Worm (Caenorhabditis elegans) whole organism, L4 larva: ENCODE data around the gene Y54G2A.18.

ENCODE experiments used
- F10B5.3 ChIP-seq: sonication (generic microtip); optimal IDR thresholded peaks from 2 replicates; lab custom pipeline; 2016; ENCODE audit warnings: mild to moderate bottlenecking, missing genetic modification characterization, missing compliant biosample characterization
- F37D6.2 ChIP-seq: sonication (generic microtip); optimal IDR thresholded peaks from 2 replicates; lab custom pipeline; 2016; ENCODE audit warnings: mild to moderate bottlenecking, missing genetic modification characterization, missing compliant biosample characterization
- F49E8.2 ChIP-seq: sonication (generic microtip); optimal IDR thresholded peaks from 2 replicates; lab custom pipeline; 2016; ENCODE audit warnings: missing compliant biosample characterization, mild to moderate bottlenecking, missing genetic modification characterization, borderline replicate concordance
- R02D3.7 ChIP-seq: fragments of 150-350 bp; sonication (generic microtip); optimal IDR thresholded peaks from 3 replicates; lab custom pipeline; 2014; ENCODE audit warnings: missing biosample characterization, missing genetic modification characterization
- T26A8.4 ChIP-seq: fragments of 200-800 bp; sonication (Bioruptor generic); IDR thresholded peaks from 2 replicates; pipeline ENCODE4 v1.3.6; 2022; ENCODE audit warnings: missing genetic modification characterization, missing compliant biosample characterization
- Y105C5A.15 ChIP-seq: fragments of 200-800 bp; sonication (Bioruptor generic); IDR thresholded peaks from 2 replicates; pipeline ENCODE4 v1.3.6; 2022; ENCODE audit warnings: missing genetic modification characterization, missing compliant biosample characterization
- Y48G9A.11 ChIP-seq: fragments of 200-800 bp; sonication (Bioruptor generic); IDR thresholded peaks from 2 replicates; pipeline ENCODE4 v1.3.6; 2022; ENCODE audit warnings: missing genetic modification reagents, missing genetic modification characterization, missing compliant biosample characterization
- Y5F2A.4 ChIP-seq: fragments of 200-800 bp; sonication (Bioruptor generic); optimal IDR thresholded peaks from 2 replicates; lab custom pipeline; 2018; ENCODE audit warnings: mild to moderate bottlenecking, missing genetic modification characterization, missing compliant biosample characterization
- ZK337.2 ChIP-seq: fragments of 200-800 bp; sonication (Bioruptor generic); IDR thresholded peaks from 2 replicates; pipeline ENCODE4 v1.3.6; 2022; ENCODE audit warnings: missing genetic modification reagents, missing genetic modification characterization, missing compliant biosample characterization
- ZK546.5 ChIP-seq, 2 experiments: sonication (generic microtip); optimal IDR thresholded peaks; 2 replicates each; lab custom pipeline; 2017; ENCODE audit warnings: missing biosample characterization in 2 of 2, missing genetic modification characterization in 2 of 2
- aha-1 ChIP-seq: fragments of 150-350 bp; peaks from one replicate; lab custom pipeline; 2014; ENCODE audit warnings: missing biosample characterization, missing genetic modification characterization
- ama-1 ChIP-seq: fragments of 150-350 bp; optimal IDR thresholded peaks from 2 replicates; lab custom pipeline; 2014; ENCODE audit warnings: inconsistent platforms, mixed read lengths
- ceh-28 ChIP-seq: fragments of 150-350 bp; optimal IDR thresholded peaks from 2 replicates; lab custom pipeline; 2014; ENCODE audit warnings: missing biosample characterization, missing genetic modification reagents, missing genetic modification characterization
- ceh-62 ChIP-seq: sonication (generic microtip); optimal IDR thresholded peaks from 2 replicates; lab custom pipeline; 2017; ENCODE audit warnings: missing biosample characterization, missing genetic modification characterization
- ceh-82 ChIP-seq: sonication (generic microtip); optimal IDR thresholded peaks from 2 replicates; lab custom pipeline; 2017; ENCODE audit warnings: missing biosample characterization, missing genetic modification characterization
- daf-12 ChIP-seq: fragments of 150-350 bp; optimal IDR thresholded peaks from 2 replicates; lab custom pipeline; 2014; ENCODE audit warnings: missing biosample characterization, missing genetic modification reagents, missing genetic modification characterization
- daf-16 ChIP-seq, 3 experiments: sonication (generic microtip); optimal IDR thresholded peaks; 2 replicates each; lab custom pipeline; 2016 to 2017; ENCODE audit warnings: missing genetic modification characterization in 3 of 3, missing genetic modification reagents in 3 of 3, mild to moderate bottlenecking in 2 of 3, missing compliant biosample characterization in 2 of 3, missing biosample characterization in 1 of 3, moderate library complexity in 1 of 3
- dmd-9 ChIP-seq: fragments of 200-800 bp; sonication (Bioruptor generic); IDR thresholded peaks from 2 replicates; pipeline ENCODE4 v1.3.6; 2022; ENCODE audit warnings: missing genetic modification reagents, missing genetic modification characterization, missing compliant biosample characterization
- duxl-1 ChIP-seq: sonication (generic microtip); optimal IDR thresholded peaks from 2 replicates; lab custom pipeline; 2016; ENCODE audit warnings: mild to moderate bottlenecking, missing genetic modification characterization, moderate library complexity, missing compliant biosample characterization; ENCODE audit not compliant: poor library complexity
- dve-1 ChIP-seq: sonication (generic microtip); optimal IDR thresholded peaks from 2 replicates; lab custom pipeline; 2017; ENCODE audit warnings: antibody characterized with exemption, mild to moderate bottlenecking, missing genetic modification characterization, missing compliant biosample characterization; ENCODE audit not compliant: insufficient read depth
- egl-27 ChIP-seq: sonication (generic microtip); optimal IDR thresholded peaks from 3 replicates; lab custom pipeline; 2017; ENCODE audit warnings: missing biosample characterization, missing genetic modification reagents, missing genetic modification characterization
- fos-1 ChIP-seq: fragments of 150-350 bp; optimal IDR thresholded peaks from 2 replicates; lab custom pipeline; 2014; ENCODE audit warnings: missing biosample characterization, missing genetic modification characterization
- gei-8 ChIP-seq: fragments of 200-800 bp; sonication (Bioruptor generic); optimal IDR thresholded peaks from 2 replicates; lab custom pipeline; 2018; ENCODE audit warnings: mild to moderate bottlenecking, missing genetic modification characterization, missing compliant biosample characterization
- hif-1 ChIP-seq, 2 experiments: sonication (generic microtip); optimal IDR thresholded peaks; 2 replicates each; lab custom pipeline; 2016 to 2017; ENCODE audit warnings: missing compliant biosample characterization in 2 of 2, missing genetic modification characterization in 2 of 2, missing genetic modification reagents in 2 of 2, missing genotype in 2 of 2, mild to moderate bottlenecking in 1 of 2
- hlh-11 ChIP-seq: fragments of 200-800 bp; sonication (Bioruptor generic); optimal IDR thresholded peaks from 2 replicates; lab custom pipeline; 2018; ENCODE audit warnings: mild to moderate bottlenecking, missing genetic modification characterization, missing compliant biosample characterization
- lin-1 ChIP-seq: fragments of 200-800 bp; sonication (Bioruptor generic); IDR thresholded peaks from 2 replicates; pipeline ENCODE4 v1.3.6; 2022; ENCODE audit warnings: missing genetic modification reagents, missing genetic modification characterization, missing compliant biosample characterization
- lin-13 ChIP-seq: fragments of 150-350 bp; optimal IDR thresholded peaks from 2 replicates; lab custom pipeline; 2014; ENCODE audit warnings: missing biosample characterization, missing genetic modification reagents, missing genetic modification characterization
- lin-39 ChIP-seq: fragments of 150-350 bp; optimal IDR thresholded peaks from 2 replicates; lab custom pipeline; 2014; ENCODE audit warnings: missing biosample characterization, missing genetic modification reagents, missing genetic modification characterization
- mdt-29 ChIP-seq: fragments of 200-800 bp; sonication (Bioruptor generic); IDR thresholded peaks from 2 replicates; pipeline ENCODE4 v1.3.6; 2022; ENCODE audit warnings: missing genetic modification reagents, missing genetic modification characterization, missing compliant biosample characterization
- mep-1 ChIP-seq: fragments of 150-350 bp; sonication (generic microtip); optimal IDR thresholded peaks from 3 replicates; lab custom pipeline; 2014; ENCODE audit warnings: missing biosample characterization, missing genetic modification characterization
- mes-2 ChIP-seq: sonication (generic microtip); optimal IDR thresholded peaks from 2 replicates; lab custom pipeline; 2016; ENCODE audit warnings: missing genotype, mild to moderate bottlenecking, missing genetic modification characterization, missing compliant biosample characterization; ENCODE audit not compliant: poor library complexity, severe bottlenecking
- mxl-3 ChIP-seq: fragments of 200-800 bp; sonication (Bioruptor generic); optimal IDR thresholded peaks from 2 replicates; lab custom pipeline; 2018; ENCODE audit warnings: mild to moderate bottlenecking, missing genetic modification characterization, missing compliant biosample characterization
- nhr-10 ChIP-seq: fragments of 150-350 bp; optimal IDR thresholded peaks from 2 replicates; lab custom pipeline; 2014; ENCODE audit warnings: missing biosample characterization, missing genetic modification characterization
- nhr-11 ChIP-seq: fragments of 150-350 bp; optimal IDR thresholded peaks from 2 replicates; lab custom pipeline; 2014; ENCODE audit warnings: missing biosample characterization, missing genetic modification characterization
- nhr-111 ChIP-seq: fragments of 200-800 bp; sonication (Bioruptor generic); optimal IDR thresholded peaks from 2 replicates; lab custom pipeline; 2018; ENCODE audit warnings: mild to moderate bottlenecking, missing genetic modification characterization, missing compliant biosample characterization
- nhr-237 ChIP-seq: sonication (generic microtip); optimal IDR thresholded peaks from 2 replicates; lab custom pipeline; 2017; ENCODE audit warnings: missing biosample characterization, missing genetic modification characterization
- nhr-25 ChIP-seq: sonication (generic microtip); optimal IDR thresholded peaks from 2 replicates; lab custom pipeline; 2017; ENCODE audit warnings: missing genetic modification characterization, mild to moderate bottlenecking, missing compliant biosample characterization, antibody characterized with exemption, moderate library complexity, borderline replicate concordance; ENCODE audit not compliant: insufficient read depth
- nhr-42 ChIP-seq: fragments of 200-800 bp; sonication (Bioruptor generic); IDR thresholded peaks from 2 replicates; pipeline ENCODE4 v1.3.6; 2022; ENCODE audit warnings: missing genetic modification characterization, missing compliant biosample characterization
- nhr-48 ChIP-seq: sonication (generic microtip); optimal IDR thresholded peaks from 2 replicates; lab custom pipeline; 2016; ENCODE audit warnings: mild to moderate bottlenecking, missing genetic modification characterization, missing compliant biosample characterization
- nhr-6 ChIP-seq: fragments of 150-350 bp; optimal IDR thresholded peaks from 2 replicates; lab custom pipeline; 2014; ENCODE audit warnings: missing biosample characterization, missing genetic modification characterization
- rbr-2 ChIP-seq: sonication (generic microtip); optimal IDR thresholded peaks from 2 replicates; lab custom pipeline; 2016; ENCODE audit warnings: missing genotype, missing genetic modification characterization, missing compliant biosample characterization
- skn-1 ChIP-seq: fragments of 150-350 bp; optimal IDR thresholded peaks from 2 replicates; lab custom pipeline; 2014; ENCODE audit warnings: missing biosample characterization, missing genetic modification characterization
- snpc-1.2 ChIP-seq: fragments of 200-800 bp; sonication (Bioruptor generic); IDR thresholded peaks from 2 replicates; pipeline ENCODE4 v1.3.6; 2022; ENCODE audit warnings: missing genetic modification reagents, missing genetic modification characterization, missing compliant biosample characterization
- snpc-4 ChIP-seq: fragments of 150-350 bp; optimal IDR thresholded peaks from 2 replicates; lab custom pipeline; 2014; ENCODE audit warnings: missing biosample characterization, missing genetic modification characterization
- spr-1 ChIP-seq: sonication (generic microtip); optimal IDR thresholded peaks from 2 replicates; lab custom pipeline; 2016; ENCODE audit warnings: mild to moderate bottlenecking, missing genetic modification characterization, missing compliant biosample characterization
- tag-97 ChIP-seq: fragments of 200-800 bp; sonication (Bioruptor generic); IDR thresholded peaks from 2 replicates; pipeline ENCODE4 v1.3.6; 2022; ENCODE audit warnings: missing genetic modification characterization, missing compliant biosample characterization
- unc-130 ChIP-seq: sonication (generic microtip); optimal IDR thresholded peaks from 2 replicates; lab custom pipeline; 2016; ENCODE audit warnings: missing genetic modification reagents, missing genetic modification characterization, missing compliant biosample characterization
- unc-39 ChIP-seq: sonication (generic microtip); optimal IDR thresholded peaks from 2 replicates; lab custom pipeline; 2017; ENCODE audit warnings: missing biosample characterization, missing genetic modification characterization
- unc-62 ChIP-seq, 3 experiments: fragments of 150-350 bp in 1 of 3; sonication (generic microtip); optimal IDR thresholded peaks in 2 of 3; peaks in 1 of 3; 1 replicate in 1 of 3; 2 replicates in 2 of 3; lab custom pipeline; 2014 to 2017; ENCODE audit warnings: missing biosample characterization in 3 of 3, missing genetic modification characterization in 3 of 3, missing genetic modification reagents in 3 of 3, missing genotype in 1 of 3
- zip-11 ChIP-seq: fragments of 200-800 bp; sonication (Bioruptor generic); IDR thresholded peaks from 2 replicates; pipeline ENCODE4 v1.3.6; 2022; ENCODE audit warnings: missing genetic modification characterization, missing compliant biosample characterization
- ztf-7 ChIP-seq: fragments of 150-350 bp; optimal IDR thresholded peaks from 2 replicates; lab custom pipeline; 2014; ENCODE audit warnings: missing biosample characterization, missing genetic modification characterization

The Y54G2A.18 gene

ce11 chrIV:2928409-2928808, 36.1 kb upstream of the Y54G2A.18 start, which contains the start of gene manf-1 (continued):
- TF ChIP-seq ZK337.2 (GFP tag; lab: Robert Waterston, UW), result no peak
- no peak for TF ChIP-seq unc-130
- no peak for TF ChIP-seq Y48G9A.11 (GFP tag; lab: Robert Waterston, UW)
- TF ChIP-seq zip-11 (GFP tag; lab: Robert Waterston, UW), result no peak
- TF ChIP-seq ceh-62 (tag; lab: Kevin White, UChicago), result no peak
- peak; percentile 77 for TF ChIP-seq dve-1
- TF ChIP-seq mes-2 (tag; lab: Kevin White, UChicago), result peak; percentile 84
- peak; percentile 20 for TF ChIP-seq nhr-11
- no peak for TF ChIP-seq dmd-9 (GFP tag; lab: Robert Waterston, UW)
- TF ChIP-seq nhr-237 (tag; lab: Kevin White, UChicago), result no peak
- TF ChIP-seq mxl-3 (GFP tag; lab: Kevin White, UChicago), result no peak
- no peak for TF ChIP-seq nhr-48 (tag; lab: Kevin White, UChicago)
- peak; percentile 66 for TF ChIP-seq mep-1 (tag; lab: Kevin White, UChicago)
- no peak for TF ChIP-seq gei-8 (GFP tag; lab: Kevin White, UChicago)
- TF ChIP-seq ZK546.5 (tag; optimal IDR thresholded peaks at IDR 0.05; lab: Kevin White, UChicago), result no peak
- peak; percentile 96 for TF ChIP-seq aha-1 (tag; lab: Kevin White, UChicago)
- no peak for TF ChIP-seq nhr-25 (tag; lab: Kevin White, UChicago)
- no peak for TF ChIP-seq F49E8.2
- no peak for TF ChIP-seq lin-1 (GFP tag; lab: Robert Waterston, UW)
- no peak for TF ChIP-seq skn-1 (tag; lab: Kevin White, UChicago)
- no peak for TF ChIP-seq nhr-111
- TF ChIP-seq mdt-29 (GFP tag; lab: Robert Waterston, UW), result no peak
- TF ChIP-seq ama-1 (lab: Kevin White, UChicago), result no peak
- peak; percentile 32 for TF ChIP-seq lin-13 (GFP tag; lab: Kevin White, UChicago)
- peak; percentile 54 for TF ChIP-seq rbr-2 (tag; lab: Kevin White, UChicago)
- 0 out of 2 replicates have a peak, but pooled peaks have one; percentile 18 for TF ChIP-seq T26A8.4 (GFP tag; lab: Robert Waterston, UW)
- no peak for TF ChIP-seq duxl-1 (tag; lab: Kevin White, UChicago)
- no peak for TF ChIP-seq ceh-28 (tag; lab: Kevin White, UChicago)
- TF ChIP-seq tag-97 (GFP tag; lab: Robert Waterston, UW), result no peak
- no peak for TF ChIP-seq fos-1 (tag; lab: Kevin White, UChicago)
- TF ChIP-seq hlh-11 (tag; lab: Kevin White, UChicago), result peak; percentile 58
- no peak for TF ChIP-seq snpc-1.2 (GFP tag; lab: Robert Waterston, UW)
- peak; percentile 2 for TF ChIP-seq F37D6.2 (tag; lab: Kevin White, UChicago)
- TF ChIP-seq R02D3.7 (tag; lab: Kevin White, UChicago), result no peak
- TF ChIP-seq F10B5.3 (tag; lab: Kevin White, UChicago), result no peak
- TF ChIP-seq spr-1 (tag; lab: Kevin White, UChicago), result peak; percentile 3
- no peak for TF ChIP-seq Y5F2A.4 (GFP tag; lab: Kevin White, UChicago)
- TF ChIP-seq lin-39 (tag; lab: Kevin White, UChicago), result no peak
- no peak for TF ChIP-seq unc-39
- TF ChIP-seq ztf-7, result peak; percentile 56
- no peak for TF ChIP-seq ceh-82 (tag; lab: Kevin White, UChicago)
- peak in 1 of 2 experiments; percentile 47 for TF ChIP-seq hif-1 (tag; optimal IDR thresholded peaks at IDR 0.05; lab: Kevin White, UChicago)
- no peak for TF ChIP-seq nhr-10 (tag; lab: Kevin White, UChicago)
- TF ChIP-seq Y105C5A.15 (GFP tag; lab: Robert Waterston, UW), result no peak
- TF ChIP-seq daf-16 (GFP tag; optimal IDR thresholded peaks at IDR 0.05; lab: Kevin White, UChicago), result no peak
- TF ChIP-seq daf-16 (tag; optimal IDR thresholded peaks at IDR 0.05; lab: Kevin White, UChicago), result peak; percentile 57
- no peak for TF ChIP-seq unc-62 (GFP tag; optimal IDR thresholded peaks at IDR 0.05 in 1 of 2; lab: Kevin White, UChicago)
- no peak for TF ChIP-seq unc-62 (tag; optimal IDR thresholded peaks at IDR 0.05; lab: Kevin White, UChicago)
- no peak for TF ChIP-seq egl-27 (tag; lab: Kevin White, UChicago)
- no peak for TF ChIP-seq nhr-42
- TF ChIP-seq nhr-6 (tag; lab: Kevin White, UChicago), result peak; percentile 10
- no peak for TF ChIP-seq daf-12 (tag; lab: Kevin White, UChicago)
- no peak for TF ChIP-seq snpc-4
